Fruit fly (Drosophila melanogaster) whole organism, embryonic: ENCODE results near the gene CG11975.

Source experiments
- B-H2 ChIP-seq: fragments of 200-800 bp; sonication (Bioruptor generic); optimal IDR thresholded peaks from 2 replicates; lab custom pipeline; 2018; ENCODE audit warnings: missing biosample characterization, mild to moderate bottlenecking, missing genetic modification characterization
- CG1024 ChIP-seq: fragments of 200-800 bp; sonication (Bioruptor generic); IDR thresholded peaks from 2 replicates; pipeline ENCODE4 v1.3.6; 2022; ENCODE audit warnings: missing biosample characterization, missing genetic modification characterization
- CG11398 ChIP-seq: fragments of 200-800 bp; sonication (Bioruptor generic); optimal IDR thresholded peaks from 2 replicates; lab custom pipeline; 2016; ENCODE audit warnings: missing biosample characterization, missing genetic modification characterization
- CG11695 ChIP-seq: fragments of 200-800 bp; sonication (Bioruptor generic); IDR thresholded peaks from 3 replicates; pipeline ENCODE4 v1.3.6; 2022; ENCODE audit warnings: missing biosample characterization, missing genetic modification characterization
- CG12104 ChIP-seq: fragments of 200-800 bp; sonication (Bioruptor generic); optimal IDR thresholded peaks from 3 replicates; lab custom pipeline; 2016; ENCODE audit warnings: missing biosample characterization, missing genetic modification characterization
- CG12236 ChIP-seq: fragments of 200-800 bp; sonication (Bioruptor generic); optimal IDR thresholded peaks from 2 replicates; lab custom pipeline; 2016; ENCODE audit warnings: missing biosample characterization, missing genetic modification characterization
- CG15601 ChIP-seq: fragments of 200-800 bp; sonication (Bioruptor generic); optimal IDR thresholded peaks from 3 replicates; lab custom pipeline; 2019; ENCODE audit warnings: missing biosample characterization, mild to moderate bottlenecking, missing genetic modification characterization, moderate library complexity
- CG18764 ChIP-seq: fragments of 200-800 bp; sonication (Bioruptor generic); optimal IDR thresholded peaks from 3 replicates; lab custom pipeline; 2016; ENCODE audit warnings: missing biosample characterization, missing genetic modification characterization
- CG2712 ChIP-seq: fragments of 200-800 bp; optimal IDR thresholded peaks from 3 replicates; lab custom pipeline; 2019; ENCODE audit warnings: missing biosample characterization, mild to moderate bottlenecking, missing genetic modification characterization, moderate library complexity
- CG2875 ChIP-seq: fragments of 200-800 bp; sonication (Bioruptor generic); optimal IDR thresholded peaks from 2 replicates; lab custom pipeline; 2017; ENCODE audit warnings: missing biosample characterization, mild to moderate bottlenecking, missing genetic modification characterization, missing genetic modification reagents
- CG31365 ChIP-seq: fragments of 200-800 bp; sonication (Bioruptor generic); optimal IDR thresholded peaks from 2 replicates; lab custom pipeline; 2018; ENCODE audit warnings: missing biosample characterization, mild to moderate bottlenecking, missing genetic modification characterization
- CG3163 ChIP-seq: fragments of 200-800 bp; sonication (Bioruptor generic); optimal IDR thresholded peaks from 3 replicates; lab custom pipeline; 2016; ENCODE audit warnings: missing biosample characterization, missing genetic modification characterization
- CG34376 ChIP-seq: fragments of 200-800 bp; sonication (Bioruptor generic); optimal IDR thresholded peaks from 2 replicates; lab custom pipeline; 2018; ENCODE audit warnings: missing biosample characterization, mild to moderate bottlenecking, missing genetic modification characterization
- CG4328 ChIP-seq: fragments of 200-800 bp; sonication (Bioruptor generic); optimal IDR thresholded peaks from 3 replicates; lab custom pipeline; 2017; ENCODE audit warnings: missing biosample characterization, missing genetic modification reagents, missing genetic modification characterization
- CG4707 ChIP-seq: fragments of 200-800 bp; sonication (Bioruptor generic); optimal IDR thresholded peaks from 2 replicates; lab custom pipeline; 2018; ENCODE audit warnings: missing biosample characterization, mild to moderate bottlenecking, missing genetic modification characterization, moderate library complexity
- CG5953 ChIP-seq: fragments of 200-800 bp; sonication (Bioruptor generic); IDR thresholded peaks from 2 replicates; pipeline ENCODE4 v1.3.6; 2022; ENCODE audit warnings: missing biosample characterization, missing genetic modification characterization
- CG6175 ChIP-seq: fragments of 200-800 bp; sonication (Bioruptor generic); IDR thresholded peaks from 3 replicates; pipeline ENCODE4 v1.3.6; 2022; ENCODE audit warnings: missing biosample characterization, missing genetic modification characterization
- CG6254 ChIP-seq: fragments of 200-800 bp; sonication (Bioruptor generic); optimal IDR thresholded peaks from 3 replicates; lab custom pipeline; 2017; ENCODE audit warnings: mild to moderate bottlenecking, missing biosample characterization, missing genetic modification reagents, missing genetic modification characterization
- CG8765 ChIP-seq: fragments of 200-800 bp; sonication (Bioruptor generic); IDR thresholded peaks from 2 replicates; pipeline ENCODE4 v1.3.6; 2022; ENCODE audit warnings: missing biosample characterization, missing genetic modification characterization
- CG9437 ChIP-seq: fragments of 200-800 bp; sonication (Bioruptor generic); optimal IDR thresholded peaks from 2 replicates; lab custom pipeline; 2018; ENCODE audit warnings: missing biosample characterization, mild to moderate bottlenecking, missing genetic modification characterization
- CG9609 ChIP-seq: fragments of 200-800 bp; sonication (Bioruptor generic); optimal IDR thresholded peaks from 3 replicates; lab custom pipeline; 2016; ENCODE audit warnings: missing biosample characterization, missing genetic modification characterization
- CG9797 ChIP-seq: fragments of 200-800 bp; sonication (Bioruptor generic); optimal IDR thresholded peaks from 3 replicates; lab custom pipeline; 2018; ENCODE audit warnings: missing biosample characterization, mild to moderate bottlenecking, missing genetic modification characterization
- D19A ChIP-seq: fragments of 200-800 bp; optimal IDR thresholded peaks from 3 replicates; lab custom pipeline; 2019; ENCODE audit warnings: missing biosample characterization, mild to moderate bottlenecking, missing genetic modification characterization, moderate library complexity
- Dad ChIP-seq: fragments of 200-800 bp; sonication (Bioruptor generic); optimal IDR thresholded peaks from 3 replicates; lab custom pipeline; 2016; ENCODE audit warnings: missing biosample characterization, missing genetic modification characterization
- Dfd ChIP-seq, 2 experiments: fragments of >200 bp; optimal IDR thresholded peaks; 2 replicates each; lab custom pipeline; 2017; ENCODE audit warnings: missing biosample characterization in 2 of 2, missing genetic modification characterization in 2 of 2
- Dp ChIP-seq: fragments of 200-800 bp; sonication (Bioruptor generic); optimal IDR thresholded peaks from 2 replicates; lab custom pipeline; 2018; ENCODE audit warnings: missing biosample characterization, mild to moderate bottlenecking, missing genetic modification characterization, moderate library complexity
- E2f1 ChIP-seq: fragments of 200-800 bp; sonication (Bioruptor generic); IDR thresholded peaks from 2 replicates; pipeline ENCODE4 v1.3.6; 2022; ENCODE audit warnings: missing biosample characterization, missing genetic modification characterization
- Elba2 ChIP-seq: fragments of 200-800 bp; sonication (Bioruptor generic); optimal IDR thresholded peaks from 3 replicates; lab custom pipeline; 2016; ENCODE audit warnings: missing biosample characterization, missing genetic modification characterization
- Ets65A ChIP-seq: fragments of 200-800 bp; sonication (Bioruptor generic); peaks from one replicate; lab custom pipeline; 2016; ENCODE audit warnings: missing biosample characterization, missing genetic modification characterization
- Hmx ChIP-seq: fragments of 200-800 bp; sonication (Bioruptor generic); optimal IDR thresholded peaks from 2 replicates; lab custom pipeline; 2016; ENCODE audit warnings: missing biosample characterization, missing genetic modification characterization
- MTF-1 ChIP-seq: fragments of 200-800 bp; sonication (Bioruptor generic); optimal IDR thresholded peaks from 2 replicates; lab custom pipeline; 2018; ENCODE audit warnings: missing biosample characterization, mild to moderate bottlenecking, missing genetic modification characterization, borderline replicate concordance
- Mad ChIP-seq: fragments of 200-800 bp; sonication (Bioruptor generic); optimal IDR thresholded peaks from 2 replicates; lab custom pipeline; 2016; ENCODE audit warnings: missing biosample characterization, missing genetic modification characterization
- Side ChIP-seq: fragments of 200-800 bp; sonication (Bioruptor generic); optimal IDR thresholded peaks from 2 replicates; lab custom pipeline; 2016; ENCODE audit warnings: missing biosample characterization, missing genetic modification characterization
- YL-1 ChIP-seq: fragments of 200-800 bp; sonication (Bioruptor generic); optimal IDR thresholded peaks from 3 replicates; lab custom pipeline; 2017; ENCODE audit warnings: missing biosample characterization, mild to moderate bottlenecking, missing genetic modification characterization
- cg ChIP-seq: fragments of 200-800 bp; sonication (Bioruptor generic); optimal IDR thresholded peaks from 3 replicates; lab custom pipeline; 2019; ENCODE audit warnings: missing biosample characterization, mild to moderate bottlenecking, missing genetic modification characterization, moderate library complexity
- chn ChIP-seq: fragments of 200-800 bp; sonication (Bioruptor generic); optimal IDR thresholded peaks from 2 replicates; lab custom pipeline; 2016; ENCODE audit warnings: missing biosample characterization, missing genetic modification characterization
- corto ChIP-seq: fragments of 200-800 bp; sonication (Bioruptor generic); optimal IDR thresholded peaks from 2 replicates; lab custom pipeline; 2016; ENCODE audit warnings: missing biosample characterization, mild to moderate bottlenecking, missing genetic modification characterization, moderate library complexity
- dm ChIP-seq: fragments of 200-800 bp; sonication (Bioruptor generic); optimal IDR thresholded peaks from 3 replicates; lab custom pipeline; 2016; ENCODE audit warnings: missing biosample characterization, missing genetic modification characterization
- gce ChIP-seq: fragments of 200-800 bp; sonication (Bioruptor generic); IDR thresholded peaks from 3 replicates; pipeline ENCODE4 v1.3.6; 2022; ENCODE audit warnings: missing biosample characterization, missing genetic modification characterization
- gsb-n ChIP-seq: fragments of 200-800 bp; sonication (Bioruptor generic); optimal IDR thresholded peaks from 3 replicates; lab custom pipeline; 2018; ENCODE audit warnings: missing biosample characterization, mild to moderate bottlenecking, missing genetic modification characterization
- gt ChIP-seq: fragments of 200-800 bp; sonication (Bioruptor generic); IDR thresholded peaks from 2 replicates; pipeline ENCODE4 v1.3.6; 2022; ENCODE audit warnings: missing biosample characterization, missing genetic modification characterization
- jumu ChIP-seq: fragments of 200-800 bp; sonication (Bioruptor generic); optimal IDR thresholded peaks from 3 replicates; lab custom pipeline; 2016; ENCODE audit warnings: missing biosample characterization, missing genetic modification characterization
- lmd ChIP-seq: fragments of 200-800 bp; sonication (Bioruptor generic); IDR thresholded peaks from 2 replicates; pipeline ENCODE4 v1.3.6; 2022; ENCODE audit warnings: missing biosample characterization, missing genetic modification characterization
- lov ChIP-seq, 2 experiments: fragments of 200-800 bp in 1 of 2; fragments of >200 bp in 1 of 2; sonication (Bioruptor generic) in 1 of 2; IDR thresholded peaks in 1 of 2; optimal IDR thresholded peaks in 1 of 2; 2 replicates in 1 of 2; 3 replicates in 1 of 2; pipeline versions ENCODE4 v1.3.6 to Lab custom; 2017 to 2022; ENCODE audit warnings: missing biosample characterization in 1 of 2, missing genetic modification characterization in 1 of 2
- nau ChIP-seq: fragments of 200-800 bp; sonication (Bioruptor generic); optimal IDR thresholded peaks from 3 replicates; lab custom pipeline; 2017; ENCODE audit warnings: missing biosample characterization, mild to moderate bottlenecking, missing genetic modification characterization, missing genetic modification reagents
- pros ChIP-seq: fragments of 200-800 bp; sonication (Bioruptor generic); optimal IDR thresholded peaks from 3 replicates; lab custom pipeline; 2019; ENCODE audit warnings: missing biosample characterization, mild to moderate bottlenecking, missing genetic modification characterization, moderate library complexity
- rib ChIP-seq: fragments of 200-800 bp; sonication (Bioruptor generic); IDR thresholded peaks from 2 replicates; pipeline ENCODE4 v1.3.6; 2022; ENCODE audit warnings: missing biosample characterization, missing genetic modification characterization
- slbo ChIP-seq: fragments of 200-800 bp; sonication (Bioruptor generic); IDR thresholded peaks from 2 replicates; pipeline ENCODE4 v1.3.6; 2022; ENCODE audit warnings: missing biosample characterization, missing genetic modification characterization
- ssp ChIP-seq: fragments of 200-800 bp; sonication (Bioruptor generic); IDR thresholded peaks from 2 replicates; pipeline ENCODE4 v1.3.6; 2022; ENCODE audit warnings: missing biosample characterization, missing genetic modification characterization
- vfl ChIP-seq: fragments of 200-800 bp; sonication (Bioruptor generic); optimal IDR thresholded peaks from 2 replicates; lab custom pipeline; 2016; ENCODE audit warnings: missing biosample characterization, missing genetic modification characterization

Gene CG11975

dm6 chr3R:8992928-8993579 is at the start of gene CG11975 (continued):
- no peak for TF ChIP-seq corto (GFP tag; lab: Kevin White, UChicago)
- TF ChIP-seq gt, result no peak
- TF ChIP-seq CG2875, result no peak
- TF ChIP-seq slbo (GFP tag; lab: Robert Waterston, UW), result peak; percentile 79
- peak; percentile 3 for TF ChIP-seq Dp
- peak; percentile 60 for TF ChIP-seq CG11398 (GFP tag; lab: Kevin White, UChicago)
- no peak for TF ChIP-seq CG5953
- peak; percentile 36 for TF ChIP-seq CG12236 (GFP tag; lab: Kevin White, UChicago)
- no peak for TF ChIP-seq nau (GFP tag; lab: Kevin White, UChicago)
- TF ChIP-seq CG4328, result peak; percentile 30
- TF ChIP-seq CG3163, result peak; percentile 73
- TF ChIP-seq CG6254 (GFP tag; lab: Kevin White, UChicago), result no peak
- 0 out of 2 replicates have a peak, but pooled peaks have one; percentile 38 for TF ChIP-seq ssp
- TF ChIP-seq gsb-n (tag; lab: Kevin White, UChicago), result no peak
- TF ChIP-seq CG11695 (GFP tag; lab: Robert Waterston, UW), result no peak
- 0 out of 2 replicates have a peak, but pooled peaks have one; percentile 39 for TF ChIP-seq E2f1 (GFP tag; lab: Robert Waterston, UW)
- peak; percentile 90 for TF ChIP-seq jumu (GFP tag; lab: Kevin White, UChicago)
- peak; percentile 66 for TF ChIP-seq dm (GFP tag; lab: Kevin White, UChicago)
- peak; percentile 60 for TF ChIP-seq CG12104 (GFP tag; lab: Kevin White, UChicago)
- no peak for TF ChIP-seq gce
- peak; percentile 31 for TF ChIP-seq CG9437
- no peak for TF ChIP-seq D19A (tag; lab: Kevin White, UChicago)
- peak; percentile 70 for TF ChIP-seq Mad (GFP tag; lab: Kevin White, UChicago)
- no peak for TF ChIP-seq Dfd (GFP tag; optimal IDR thresholded peaks at IDR 0.05; lab: Kevin White, UChicago)
- TF ChIP-seq CG9797, result peak; percentile 24
- TF ChIP-seq B-H2 (GFP tag; lab: Kevin White, UChicago), result no peak
- peak; percentile 86 for TF ChIP-seq vfl (GFP tag; lab: Kevin White, UChicago)
- TF ChIP-seq chn (GFP tag; lab: Kevin White, UChicago), result peak; percentile 95
- peak; percentile 77 for TF ChIP-seq YL-1
- TF ChIP-seq CG31365 (tag; lab: Kevin White, UChicago), result no peak
- peak; percentile 47 for TF ChIP-seq pros (GFP tag; lab: Kevin White, UChicago)
- no peak for TF ChIP-seq Elba2 (GFP tag; lab: Kevin White, UChicago)
- no peak for TF ChIP-seq CG1024 (GFP tag; lab: Robert Waterston, UW)
- peak; percentile 74 for TF ChIP-seq CG2712 (tag; lab: Kevin White, UChicago)
- peak; percentile 70 for TF ChIP-seq lmd (GFP tag; lab: Robert Waterston, UW)
- no peak for TF ChIP-seq rib (GFP tag; lab: Robert Waterston, UW)
- TF ChIP-seq Dad (GFP tag; lab: Kevin White, UChicago), result peak; percentile 70
- peak; percentile 79 for TF ChIP-seq CG9609 (GFP tag; lab: Kevin White, UChicago)
- peak; percentile 15 for TF ChIP-seq MTF-1
- TF ChIP-seq CG4707 (GFP tag; lab: Kevin White, UChicago), result no peak
- TF ChIP-seq CG34376 (GFP tag; lab: Kevin White, UChicago), result peak; percentile 79
- TF ChIP-seq CG8765 (GFP tag; lab: Robert Waterston, UW), result peak; percentile 57
- TF ChIP-seq cg (GFP tag; lab: Kevin White, UChicago), result no peak
- TF ChIP-seq CG6175, result no peak
- TF ChIP-seq CG15601 (tag; lab: Kevin White, UChicago), result peak; percentile 60
- peak; percentile 62 for TF ChIP-seq CG18764
- TF ChIP-seq Hmx (GFP tag; lab: Kevin White, UChicago), result no peak
- TF ChIP-seq Side, result peak; percentile 83
- TF ChIP-seq Ets65A (GFP tag; lab: Kevin White, UChicago), result peak; percentile 99
- no peak for TF ChIP-seq lov (optimal IDR thresholded peaks at IDR 0.05; lab: Kevin White, UChicago)
- no peak for TF ChIP-seq lov (GFP tag; IDR thresholded peaks at IDR 0.05; lab: Robert Waterston, UW)
